Worm (Caenorhabditis elegans) whole organism, midembryonic: ENCODE measurements around the gene skat-1.

Experiments used
- T22C8.4 ChIP-seq: fragments of 200-800 bp; sonication (Bioruptor generic); IDR thresholded peaks from 2 replicates; pipeline ENCODE4 v1.3.6; 2022; ENCODE audit warnings: missing genetic modification characterization, missing compliant biosample characterization
- cog-1 ChIP-seq: sonication (generic microtip); optimal IDR thresholded peaks from 2 replicates; lab custom pipeline; 2016; ENCODE audit warnings: missing genetic modification characterization, missing compliant biosample characterization
- flt-1 ChIP-seq: fragments of 200-800 bp; sonication (Bioruptor generic); IDR thresholded peaks from 2 replicates; pipeline ENCODE4 v1.3.6; 2022; ENCODE audit warnings: missing genetic modification characterization, missing compliant biosample characterization
- klf-2 ChIP-seq: fragments of 200-800 bp; sonication (Bioruptor generic); conservative IDR thresholded peaks from 2 replicates; pipeline ENCODE4 v1.3.6; 2022; ENCODE audit warnings: missing genetic modification reagents, missing genetic modification characterization, missing compliant biosample characterization
- med-1 ChIP-seq: sonication (generic microtip); optimal IDR thresholded peaks from 2 replicates; lab custom pipeline; 2017; ENCODE audit warnings: missing genetic modification characterization, mild to moderate bottlenecking, missing compliant biosample characterization, antibody characterized with exemption, missing genetic modification reagents; ENCODE audit not compliant: insufficient read depth
- ref-1 ChIP-seq: fragments of 200-800 bp; sonication (Bioruptor generic); conservative IDR thresholded peaks from 2 replicates; pipeline ENCODE4 v1.3.6; 2022; ENCODE audit warnings: missing genetic modification reagents, missing genetic modification characterization, missing compliant biosample characterization
- tab-1 ChIP-seq: fragments of 200-800 bp; sonication (Bioruptor generic); IDR thresholded peaks from 2 replicates; pipeline ENCODE4 v1.3.6; 2022; ENCODE audit warnings: missing genetic modification characterization, missing compliant biosample characterization
- ztf-23 ChIP-seq: fragments of 200-800 bp; sonication (Bioruptor generic); IDR thresholded peaks from 2 replicates; pipeline ENCODE4 v1.3.6; 2022; ENCODE audit warnings: missing genetic modification reagents, missing genetic modification characterization, missing compliant biosample characterization
- ztf-29 ChIP-seq: fragments of 200-800 bp; sonication (Bioruptor generic); IDR thresholded peaks from 2 replicates; pipeline ENCODE4 v1.3.6; 2022; ENCODE audit warnings: missing genetic modification reagents, missing genetic modification characterization, missing compliant biosample characterization

DNA sequence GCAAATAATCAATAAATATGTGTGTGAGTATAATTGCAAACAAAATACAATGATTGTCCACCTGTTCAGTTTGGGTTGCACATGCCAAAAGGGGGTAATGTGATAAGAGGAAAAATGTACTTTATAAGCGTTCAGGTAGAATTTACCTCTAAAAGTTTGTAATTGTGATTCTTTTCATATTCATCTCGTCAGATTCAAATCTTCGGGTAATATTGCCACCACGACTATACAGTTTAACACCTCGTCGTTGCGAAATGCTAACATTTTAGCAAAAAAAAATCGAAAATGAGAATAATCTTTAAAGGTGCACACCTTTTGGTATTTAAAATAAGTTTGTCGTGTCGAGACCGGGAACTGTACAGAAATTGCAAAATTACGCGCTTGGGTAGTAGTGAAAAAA is 46.6 kb upstream of the skat-1 start, which contains the start of gene nac-2:
- TF ChIP-seq ztf-23 (GFP tag; lab: Robert Waterston, UW) (no peak), ztf-29 (GFP tag; lab: Robert Waterston, UW) (no peak), T22C8.4 (no peak), klf-2 (GFP tag; lab: Robert Waterston, UW) (no peak), ref-1 (GFP tag; lab: Robert Waterston, UW) (no peak), flt-1 (GFP tag; lab: Robert Waterston, UW) (no peak), cog-1 (tag; lab: Kevin White, UChicago) (no peak), tab-1 (GFP tag; lab: Robert Waterston, UW) (no peak), med-1 (GFP tag; lab: Kevin White, UChicago) (no peak)
